Worm (Caenorhabditis elegans) whole organism, L4/young adult: ENCODE results near the gene skp-1.

Source experiments
- dao-5 ChIP-seq: sonication (generic microtip); optimal IDR thresholded peaks from 2 replicates; lab custom pipeline; 2016; ENCODE audit warnings: missing genotype, missing genetic modification characterization, moderate library complexity, missing compliant biosample characterization
- him-1 ChIP-seq: sonication (generic microtip); optimal IDR thresholded peaks from 2 replicates; lab custom pipeline; 2016; ENCODE audit warnings: missing genotype, missing genetic modification reagents, missing genetic modification characterization, missing compliant biosample characterization

DNA sequence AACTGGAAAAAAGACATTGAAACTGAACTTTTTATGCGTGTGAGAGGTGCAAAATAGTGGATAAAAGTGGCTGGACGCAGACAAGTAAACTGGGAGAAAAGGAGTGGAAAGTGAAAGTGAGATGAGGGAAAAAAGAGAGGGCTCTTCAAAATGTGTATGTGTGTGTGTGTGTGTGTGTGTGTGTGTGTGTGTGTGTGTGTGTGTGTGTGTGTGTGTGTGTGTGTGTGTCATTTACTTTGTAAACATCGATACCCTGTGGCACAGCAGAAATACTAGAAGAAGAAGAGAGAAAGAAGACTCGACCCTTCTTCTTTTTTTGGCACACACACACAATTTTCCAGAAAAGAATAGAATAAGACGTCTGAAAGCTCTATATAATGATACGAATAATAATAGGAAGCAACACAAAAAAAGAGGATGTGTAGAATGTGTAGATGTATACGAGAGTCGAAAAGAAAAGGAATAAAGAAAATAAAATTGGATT, 6.6 kb upstream of the skp-1 start:
- no peak for TF ChIP-seq him-1
- TF ChIP-seq dao-5 = no peak
